Fruit fly (Drosophila melanogaster): ENCODE results near the gene CG44303.

DNA sequence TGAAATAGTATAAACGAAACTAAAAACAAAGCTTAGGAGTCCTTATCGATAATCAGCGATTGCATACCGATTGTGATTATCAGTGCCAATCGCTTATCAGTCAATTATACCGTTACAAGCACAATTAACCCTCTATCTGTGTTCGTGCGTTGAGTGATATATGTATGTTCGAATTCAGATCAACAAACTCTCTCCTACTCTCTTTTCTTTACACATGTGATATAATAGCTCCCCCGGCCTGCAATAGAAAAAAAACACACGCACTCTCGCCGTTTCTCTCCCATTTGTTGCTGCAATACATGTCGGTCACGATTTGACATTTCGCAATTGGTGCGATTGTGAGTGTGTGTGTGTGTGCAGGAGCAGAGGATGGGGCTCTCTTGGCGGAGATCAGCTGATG is 24.8 kb downstream of the CG44303 start:
- TF ChIP-seq ey (GFP tag; optimal IDR thresholded peaks at IDR 0.05), result no peak
- TF ChIP-seq Vsx2 (GFP tag; optimal IDR thresholded peaks at IDR 0.05; ENCODE audit: partially characterized antibody), result no peak
- no peak for TF ChIP-seq lola (GFP tag; optimal IDR thresholded peaks at IDR 0.05)
- no peak for TF ChIP-seq usp (GFP tag; optimal IDR thresholded peaks at IDR 0.05)
- no peak for TF ChIP-seq sv (GFP tag; optimal IDR thresholded peaks at IDR 0.05)
- no peak for TF ChIP-seq Abd-B (GFP tag; optimal IDR thresholded peaks at IDR 0.05)
- TF ChIP-seq fru (GFP tag; optimal IDR thresholded peaks at IDR 0.05), result no peak
- no peak for TF ChIP-seq Jra (GFP tag; optimal IDR thresholded peaks at IDR 0.05)

All from whole organism, wandering third instar larva.